Fruit fly (Drosophila melanogaster): Measurements from ENCODE around the gene cpo.

cpo gene

dm6 chr3R:18021261-18021679, 101.6 kb downstream of the cpo start, which contains the start of gene CG7785 (continued):
- TF ChIP-seq ash1 (GFP tag; optimal IDR thresholded peaks at IDR 0.05) (no peak), CG12299 (tag; optimal IDR thresholded peaks at IDR 0.05) (no peak), CG11398 (GFP tag; optimal IDR thresholded peaks at IDR 0.05) (no peak), CG6791 (GFP tag; IDR thresholded peaks at IDR 0.05; ENCODE audit: partially characterized antibody) (no peak), CG9215 (GFP tag; IDR thresholded peaks at IDR 0.05) (no peak), CG5953 (GFP tag; IDR thresholded peaks at IDR 0.05) (no peak), gsb-n (tag; optimal IDR thresholded peaks at IDR 0.05) (peak; percentile 41), CG2199 (GFP tag; IDR thresholded peaks at IDR 0.05) (no peak), H2.0 (GFP tag; IDR thresholded peaks at IDR 0.05) (peak; percentile 16; the same call in 1 of the 2 replicates), Mad (GFP tag; optimal IDR thresholded peaks at IDR 0.05) (peak; percentile 43), Optix (GFP tag; IDR thresholded peaks at IDR 0.05) (no peak), CG11560 (tag; IDR thresholded peaks at IDR 0.05) (no peak), CG12104 (GFP tag; optimal IDR thresholded peaks at IDR 0.05) (peak; percentile 48), CG31388 (GFP tag; optimal IDR thresholded peaks at IDR 0.05) (peak; percentile 34), CG18599 (GFP tag; optimal IDR thresholded peaks at IDR 0.05) (no peak), lab (GFP tag; optimal IDR thresholded peaks at IDR 0.05) (peak; percentile 24), zen (tag; optimal IDR thresholded peaks at IDR 0.05) (peak; percentile 70), CG4617 (GFP tag; optimal IDR thresholded peaks at IDR 0.05; ENCODE audit: borderline replicate concordance) (peak; percentile 54), Poxn (GFP tag; IDR thresholded peaks at IDR 0.05) (no peak), Trl (optimal IDR thresholded peaks at IDR 0.05) (no peak), Trl (GFP tag; optimal IDR thresholded peaks at IDR 0.05) (peak; percentile 53), CG16815 (GFP tag; optimal IDR thresholded peaks at IDR 0.05) (no peak), kay (GFP tag; optimal IDR thresholded peaks at IDR 0.05) (peak; percentile 28), CG15269 (tag; optimal IDR thresholded peaks at IDR 0.05) (peak; percentile 54), CG43689 (GFP tag; IDR thresholded peaks at IDR 0.05) (no peak), vnd (GFP tag; IDR thresholded peaks at IDR 0.05; ENCODE audit: partially characterized antibody) (no peak), gce (GFP tag; IDR thresholded peaks at IDR 0.05) (no peak), CHES-1-like (GFP tag; optimal IDR thresholded peaks at IDR 0.05) (peak; percentile 15), sqz (GFP tag; optimal IDR thresholded peaks at IDR 0.05) (peak; percentile 45), aop (GFP tag; IDR thresholded peaks at IDR 0.05) (no peak), CG16813 (GFP tag; IDR thresholded peaks at IDR 0.05; ENCODE audit: partially characterized antibody) (no peak), CG1024 (GFP tag; IDR thresholded peaks at IDR 0.05) (no peak), stwl (tag; optimal IDR thresholded peaks at IDR 0.05) (peak; percentile 78), btn (GFP tag; optimal IDR thresholded peaks at IDR 0.05) (no peak), Tbp (GFP tag; optimal IDR thresholded peaks at IDR 0.05) (no peak), Gsc (GFP tag; IDR thresholded peaks at IDR 0.05) (no peak), tap (tag; optimal IDR thresholded peaks at IDR 0.05) (no peak), CG8478 (optimal IDR thresholded peaks at IDR 0.05) (peak; percentile 64), Ada2b (GFP tag; IDR thresholded peaks at IDR 0.05) (peak; percentile 14; the same call in 1 of the 2 replicates), dmrt11E (tag; optimal IDR thresholded peaks at IDR 0.05) (peak; percentile 63), CG7928 (GFP tag; optimal IDR thresholded peaks at IDR 0.05) (peak; percentile 9), Chrac-16 (GFP tag; optimal IDR thresholded peaks at IDR 0.05) (peak; percentile 74), luna (GFP tag; optimal IDR thresholded peaks at IDR 0.05) (no peak), vvl (GFP tag; IDR thresholded peaks at IDR 0.05) (peak; percentile 46), CG15514 (GFP tag; optimal IDR thresholded peaks at IDR 0.05) (peak; percentile 43), org-1 (GFP tag; optimal IDR thresholded peaks at IDR 0.05) (no peak), ci (GFP tag; IDR thresholded peaks at IDR 0.05) (peak; percentile 70; the same call in 1 of the 3 replicates), ab (GFP tag; optimal IDR thresholded peaks at IDR 0.05) (no peak), Kr (GFP tag; optimal IDR thresholded peaks at IDR 0.05) (no peak), CG12155 (GFP tag; optimal IDR thresholded peaks at IDR 0.05) (peak; percentile 35), CG18619 (GFP tag; optimal IDR thresholded peaks at IDR 0.05) (peak; percentile 49), D19B (GFP tag; optimal IDR thresholded peaks at IDR 0.05) (no peak), CG30403 (GFP tag; optimal IDR thresholded peaks at IDR 0.05) (peak; percentile 77)

Data from whole organism, embryonic.